Fruit fly (Drosophila melanogaster) ovary, adult (tissue): ENCODE data around the gene CG42671.
A peak's percentile ranks its signal among the peaks of the same experiment; 100 is the strongest.

ENCODE experiments used
- CG17801 ChIP-seq: fragments of 200-800 bp; optimal IDR thresholded peaks from 2 replicates; lab custom pipeline; 2019; ENCODE audit warnings: missing biosample characterization, mild to moderate bottlenecking, missing genetic modification characterization, moderate library complexity; ENCODE audit not compliant: partially characterized antibody

Gene CG42671

dm6 chr3L:11256147-11256971 is 42.1 kb downstream of the CG42671 start:
- TF ChIP-seq CG17801 = peak; percentile 42

- TF ChIP-seq CG17801 = no peak
Observed at dm6 chr3L:11258392-11258791, 44.1 kb downstream of the CG42671 start.

- no peak for TF ChIP-seq CG17801
Observed at dm6 chr3L:11259759-11260158, 45.5 kb downstream of the CG42671 start.

dm6 chr3L:11260275-11260734 is 46.0 kb downstream of the CG42671 start:
- TF ChIP-seq CG17801 = no peak

dm6 chr3L:11260737-11261455 is 46.6 kb downstream of the CG42671 start:
- TF ChIP-seq CG17801 = peak; percentile 90

dm6 chr3L:11261456-11262082 is 47.3 kb downstream of the CG42671 start:
- TF ChIP-seq CG17801 = peak; percentile 97

- no peak for TF ChIP-seq CG17801
Observed at dm6 chr3L:11262159-11262558, 47.9 kb downstream of the CG42671 start.

dm6 chr3L:11263985-11264384 is 49.7 kb downstream of the CG42671 start:
- TF ChIP-seq CG17801 = peak; percentile 45

dm6 chr3L:11272243-11273012 is 58.1 kb downstream of the CG42671 start:
- peak; percentile 42 for TF ChIP-seq CG17801

dm6 chr3L:11273013-11273343 is 58.7 kb downstream of the CG42671 start:
- no peak for TF ChIP-seq CG17801

dm6 chr3L:11273444-11274141 is 59.3 kb downstream of the CG42671 start:
- TF ChIP-seq CG17801 = no peak

- TF ChIP-seq CG17801 = no peak
Observed at dm6 chr3L:11274142-11274672, 59.9 kb downstream of the CG42671 start.

- TF ChIP-seq CG17801 = no peak
Observed at dm6 chr3L:11276020-11276419, 61.7 kb downstream of the CG42671 start.

dm6 chr3L:11278448-11279320 is 64.4 kb downstream of the CG42671 start:
- TF ChIP-seq CG17801 = no peak
